Fruit fly (Drosophila melanogaster): ENCODE data around the gene hng3.

The hng3 gene

dm6 chr3L:762331-762907 lies 7.1 kb upstream of the hng3 start (continued):
- TF ChIP-seq scrt (GFP tag; optimal IDR thresholded peaks at IDR 0.05): peak; percentile 33
- peak; percentile 49 for TF ChIP-seq sqz (GFP tag; optimal IDR thresholded peaks at IDR 0.05)
- peak; percentile 63 for TF ChIP-seq tx (GFP tag; optimal IDR thresholded peaks at IDR 0.05)
- TF ChIP-seq Blimp-1 (GFP tag; optimal IDR thresholded peaks at IDR 0.05): peak; percentile 83
- TF ChIP-seq CG15696 (tag; optimal IDR thresholded peaks at IDR 0.05): peak; percentile 75
- no peak for TF ChIP-seq CG7987 (GFP tag; optimal IDR thresholded peaks at IDR 0.05)
- TF ChIP-seq fd64A (GFP tag; optimal IDR thresholded peaks at IDR 0.05): peak; percentile 43
- peak; percentile 89 for TF ChIP-seq az2 (GFP tag; optimal IDR thresholded peaks at IDR 0.05)
- no peak for TF ChIP-seq abd-A (tag; optimal IDR thresholded peaks at IDR 0.05)
- TF ChIP-seq Sox102F (GFP tag; optimal IDR thresholded peaks at IDR 0.05): peak; percentile 86
- TF ChIP-seq cg (GFP tag; optimal IDR thresholded peaks at IDR 0.05): no peak
- no peak for TF ChIP-seq Kr (GFP tag; optimal IDR thresholded peaks at IDR 0.05)
- peak; percentile 80 for TF ChIP-seq Oli (tag; optimal IDR thresholded peaks at IDR 0.05)
- no peak for TF ChIP-seq nerfin-2 (GFP tag; IDR thresholded peaks at IDR 0.05; ENCODE audit: partially characterized antibody)
- TF ChIP-seq Stat92E (GFP tag; optimal IDR thresholded peaks at IDR 0.05): peak in 1 of 3 experiments; percentile 67
- peak; percentile 46 for TF ChIP-seq cato (GFP tag; optimal IDR thresholded peaks at IDR 0.05; ENCODE audit: borderline replicate concordance)
- peak; percentile 73 for TF ChIP-seq CG17568 (GFP tag; optimal IDR thresholded peaks at IDR 0.05)
- TF ChIP-seq Sry-δ (GFP tag; optimal IDR thresholded peaks at IDR 0.05): peak; percentile 41
- no peak for TF ChIP-seq ash1 (GFP tag; optimal IDR thresholded peaks at IDR 0.05)
- TF ChIP-seq ranshi (GFP tag; IDR thresholded peaks at IDR 0.05): peak; percentile 86
- no peak for TF ChIP-seq insv (GFP tag; optimal IDR thresholded peaks at IDR 0.05)
- peak; percentile 56 for TF ChIP-seq Antp (GFP tag; optimal IDR thresholded peaks at IDR 0.05)
- TF ChIP-seq trh (GFP tag; optimal IDR thresholded peaks at IDR 0.05): peak; percentile 59
- peak; percentile 35 for TF ChIP-seq CG3065 (GFP tag; optimal IDR thresholded peaks at IDR 0.05)
- TF ChIP-seq B-H1 (GFP tag; IDR thresholded peaks at IDR 0.05): peak; percentile 80
- no peak for TF ChIP-seq knrl (GFP tag; IDR thresholded peaks at IDR 0.05; ENCODE audit: partially characterized antibody)
- peak; percentile 83 for TF ChIP-seq CG32772 (GFP tag; IDR thresholded peaks at IDR 0.05)
- TF ChIP-seq CG1792 (GFP tag; optimal IDR thresholded peaks at IDR 0.05): peak; percentile 39
- TF ChIP-seq usp (GFP tag; optimal IDR thresholded peaks at IDR 0.05): no peak
- peak; percentile 87 for TF ChIP-seq corto (GFP tag; optimal IDR thresholded peaks at IDR 0.05)
- TF ChIP-seq salm (tag; optimal IDR thresholded peaks at IDR 0.05): peak; percentile 57
- peak; percentile 94 for TF ChIP-seq chm (GFP tag; IDR thresholded peaks at IDR 0.05)
- TF ChIP-seq pita (GFP tag; optimal IDR thresholded peaks at IDR 0.05): no peak
- TF ChIP-seq pros (GFP tag; optimal IDR thresholded peaks at IDR 0.05): peak; percentile 49
- TF ChIP-seq Chrac-16 (GFP tag; optimal IDR thresholded peaks at IDR 0.05): peak; percentile 87
- TF ChIP-seq Doc3 (GFP tag; IDR thresholded peaks at IDR 0.05; ENCODE audit: partially characterized antibody): no peak
- peak; percentile 79 for TF ChIP-seq Aef1 (GFP tag; IDR thresholded peaks at IDR 0.05)
- peak; percentile 49; the same call in 1 of the 2 replicates for TF ChIP-seq bowl (GFP tag; IDR thresholded peaks at IDR 0.05)
- TF ChIP-seq z (GFP tag; IDR thresholded peaks at IDR 0.05): 0 out of 3 replicates have a peak, but pooled peaks have one; percentile 31
- TF ChIP-seq CG10147 (GFP tag; optimal IDR thresholded peaks at IDR 0.05): peak; percentile 12
- peak; percentile 22 for TF ChIP-seq CG12744 (GFP tag; optimal IDR thresholded peaks at IDR 0.05)
- peak; percentile 20 for TF ChIP-seq CG10274 (GFP tag; optimal IDR thresholded peaks at IDR 0.05)
- peak; percentile 77 for TF ChIP-seq NC2α (GFP tag; optimal IDR thresholded peaks at IDR 0.05)
- peak; percentile 70 for TF ChIP-seq Abd-B (GFP tag; optimal IDR thresholded peaks at IDR 0.05)
- peak; percentile 64 for TF ChIP-seq nerfin-1 (tag; optimal IDR thresholded peaks at IDR 0.05)
- TF ChIP-seq chif (GFP tag; optimal IDR thresholded peaks at IDR 0.05): peak; percentile 82 to 90
- peak; percentile 85 for TF ChIP-seq btn (GFP tag; optimal IDR thresholded peaks at IDR 0.05)
- peak; percentile 47 for TF ChIP-seq CG12155 (GFP tag; optimal IDR thresholded peaks at IDR 0.05)
- peak; percentile 81 for TF ChIP-seq CG7556 (GFP tag; optimal IDR thresholded peaks at IDR 0.05)

Measured in whole organism, embryonic.